Worm (Caenorhabditis elegans) whole organism, late embryonic: Measurements from ENCODE around the gene rbm-17.

Experiments
- C38D4.7 ChIP-seq: fragments of 200-800 bp; sonication (Bioruptor generic); optimal IDR thresholded peaks from 2 replicates; lab custom pipeline; 2018; ENCODE audit warnings: mild to moderate bottlenecking, missing genetic modification characterization, moderate library complexity, missing compliant biosample characterization
- Y22D7AL.16 ChIP-seq: sonication (generic microtip); optimal IDR thresholded peaks from 2 replicates; lab custom pipeline; 2016; ENCODE audit warnings: missing genetic modification characterization, missing compliant biosample characterization
- ceh-18 ChIP-seq: sonication (generic microtip); optimal IDR thresholded peaks from 2 replicates; lab custom pipeline; 2016; ENCODE audit warnings: missing genetic modification characterization, missing compliant biosample characterization
- ceh-34 ChIP-seq: sonication (generic microtip); optimal IDR thresholded peaks from 2 replicates; lab custom pipeline; 2016; ENCODE audit warnings: mild to moderate bottlenecking, missing genetic modification characterization, missing compliant biosample characterization
- ceh-48 ChIP-seq: sonication (generic microtip); optimal IDR thresholded peaks from 2 replicates; lab custom pipeline; 2016; ENCODE audit warnings: missing genetic modification characterization, inconsistent platforms, missing compliant biosample characterization
- ceh-9 ChIP-seq: sonication (generic microtip); optimal IDR thresholded peaks from 2 replicates; lab custom pipeline; 2016; ENCODE audit warnings: mild to moderate bottlenecking, missing genetic modification characterization, inconsistent platforms, missing compliant biosample characterization
- hlh-30 ChIP-seq: sonication (generic microtip); optimal IDR thresholded peaks from 2 replicates; lab custom pipeline; 2017; ENCODE audit warnings: antibody characterized with exemption, missing genetic modification characterization, missing compliant biosample characterization; ENCODE audit not compliant: insufficient read depth
- mec-3 ChIP-seq: sonication (generic microtip); optimal IDR thresholded peaks from 2 replicates; lab custom pipeline; 2016; ENCODE audit warnings: borderline replicate concordance, missing genetic modification characterization, missing compliant biosample characterization
- pag-3 ChIP-seq: sonication (generic microtip); optimal IDR thresholded peaks from 2 replicates; lab custom pipeline; 2016; ENCODE audit warnings: missing compliant biosample characterization, missing genetic modification characterization, borderline replicate concordance
- rnt-1 ChIP-seq: sonication (generic microtip); optimal IDR thresholded peaks from 2 replicates; lab custom pipeline; 2016; ENCODE audit warnings: missing genetic modification characterization, missing compliant biosample characterization
- syd-9 ChIP-seq: sonication (generic microtip); optimal IDR thresholded peaks from 2 replicates; lab custom pipeline; 2016; ENCODE audit warnings: mild to moderate bottlenecking, missing genetic modification characterization, moderate library complexity, missing compliant biosample characterization
- unc-42 ChIP-seq: sonication (generic microtip); optimal IDR thresholded peaks from 2 replicates; lab custom pipeline; 2016; ENCODE audit warnings: missing genotype, missing genetic modification characterization, missing compliant biosample characterization
- zip-5 ChIP-seq: sonication (generic microtip); optimal IDR thresholded peaks from 2 replicates; lab custom pipeline; 2016; ENCODE audit warnings: missing genetic modification characterization, missing compliant biosample characterization
- ztf-16 ChIP-seq: sonication (generic microtip); optimal IDR thresholded peaks from 2 replicates; lab custom pipeline; 2017; ENCODE audit warnings: missing genetic modification characterization, missing compliant biosample characterization

DNA sequence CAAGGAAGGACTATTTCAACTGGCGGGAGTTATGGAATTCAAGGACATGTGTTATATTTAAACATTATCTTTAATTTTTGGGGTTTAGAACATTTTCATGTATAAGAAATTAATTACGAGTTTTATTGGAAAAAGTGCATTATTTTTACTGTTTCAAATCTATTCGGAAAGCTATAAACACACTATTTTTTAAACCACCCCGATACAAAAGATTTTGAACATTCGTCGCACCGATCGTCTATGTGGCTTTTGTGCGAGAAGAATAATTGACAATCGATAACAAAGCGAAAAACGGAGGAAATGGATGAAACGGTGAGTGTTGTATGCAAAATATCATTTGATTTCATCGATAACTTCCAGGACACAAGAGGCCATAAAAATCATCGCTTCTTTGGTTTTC, 26.9 kb downstream of the rbm-17 start, which contains the start of gene ZK809.9:
- no peak for TF ChIP-seq ceh-48 (tag; lab: Kevin White, UChicago)
- TF ChIP-seq ztf-16 = no peak
- no peak for TF ChIP-seq syd-9 (tag; lab: Kevin White, UChicago)
- TF ChIP-seq ceh-18 = no peak
- TF ChIP-seq zip-5 (tag; lab: Kevin White, UChicago) = no peak
- TF ChIP-seq rnt-1 = no peak
- no peak for TF ChIP-seq ceh-34
- no peak for TF ChIP-seq hlh-30 (tag; lab: Kevin White, UChicago)
- TF ChIP-seq pag-3 (tag; lab: Kevin White, UChicago) = no peak
- TF ChIP-seq Y22D7AL.16 (tag; lab: Kevin White, UChicago) = no peak
- no peak for TF ChIP-seq ceh-9 (tag; lab: Kevin White, UChicago)
- TF ChIP-seq unc-42 (tag; lab: Kevin White, UChicago) = no peak
- no peak for TF ChIP-seq C38D4.7 (GFP tag; lab: Kevin White, UChicago)
- TF ChIP-seq mec-3 = no peak
